Fruit fly (Drosophila melanogaster): ENCODE data around the gene CG18547.

Gene CG18547

dm6 chr3R:11962739-11963214 is 17.4 kb downstream of the CG18547 start, which contains the start of the genes CG3281 and aurA:
Gene CG3281, minus strand, starts transcription at chr3R:11962805.
Gene aurA, plus strand, starts transcription at chr3R:11963124.
- TF ChIP-seq onecut (GFP tag; IDR thresholded peaks at IDR 0.05) (no peak), CG12104 (GFP tag; optimal IDR thresholded peaks at IDR 0.05) (peak; percentile 46), Adf1 (GFP tag; IDR thresholded peaks at IDR 0.05) (no peak), D19B (GFP tag; optimal IDR thresholded peaks at IDR 0.05) (peak; percentile 26), Dfd (GFP tag; optimal IDR thresholded peaks at IDR 0.05) (no peak), CG7786 (GFP tag; optimal IDR thresholded peaks at IDR 0.05) (peak; percentile 82), Dip2 (GFP tag; IDR thresholded peaks at IDR 0.05) (no peak), CG42726 (GFP tag; IDR thresholded peaks at IDR 0.05; ENCODE audit: partially characterized antibody) (peak; percentile 84), klu (GFP tag; IDR thresholded peaks at IDR 0.05) (peak; percentile 73), pho (GFP tag; optimal IDR thresholded peaks at IDR 0.05) (peak; percentile 89), Nf-YA (GFP tag; IDR thresholded peaks at IDR 0.05) (no peak), B-H2 (GFP tag; optimal IDR thresholded peaks at IDR 0.05) (peak; percentile 58), CG18262 (tag; optimal IDR thresholded peaks at IDR 0.05) (peak; percentile 73), luna (GFP tag; optimal IDR thresholded peaks at IDR 0.05) (peak; percentile 55), jing (GFP tag; optimal IDR thresholded peaks at IDR 0.05) (no peak), CG43689 (GFP tag; IDR thresholded peaks at IDR 0.05) (no peak), Hand (GFP tag; optimal IDR thresholded peaks at IDR 0.05) (no peak), D19A (tag; optimal IDR thresholded peaks at IDR 0.05) (peak; percentile 24), lov (optimal IDR thresholded peaks at IDR 0.05) (no peak), lov (GFP tag; IDR thresholded peaks at IDR 0.05) (no peak), CG4282 (GFP tag; optimal IDR thresholded peaks at IDR 0.05) (peak; percentile 36), sima (GFP tag; optimal IDR thresholded peaks at IDR 0.05) (no peak), CG7987 (GFP tag; optimal IDR thresholded peaks at IDR 0.05) (no peak), CG14050 (GFP tag; IDR thresholded peaks at IDR 0.05) (peak; percentile 34; the same call in 1 of the 3 replicates), gcm (GFP tag; optimal IDR thresholded peaks at IDR 0.05) (peak; percentile 49), CG2889 (GFP tag; IDR thresholded peaks at IDR 0.05) (no peak), HmgD (GFP tag; optimal IDR thresholded peaks at IDR 0.05) (peak; percentile 64), CG17385 (GFP tag; optimal IDR thresholded peaks at IDR 0.05) (peak; percentile 44), CHES-1-like (GFP tag; optimal IDR thresholded peaks at IDR 0.05) (peak; percentile 78), E2f2 (GFP tag; IDR thresholded peaks at IDR 0.05) (peak; percentile 89), CG1792 (GFP tag; optimal IDR thresholded peaks at IDR 0.05) (peak; percentile 66), ase (GFP tag; IDR thresholded peaks at IDR 0.05) (peak; percentile 32; the same call in 1 of the 3 replicates), CG14667 (GFP tag; IDR thresholded peaks at IDR 0.05) (no peak), row (GFP tag; IDR thresholded peaks at IDR 0.05) (peak; percentile 95), Rx (GFP tag; IDR thresholded peaks at IDR 0.05) (peak; percentile 31; the same call in 1 of the 2 replicates), bowl (GFP tag; IDR thresholded peaks at IDR 0.05) (no peak), hkb (optimal IDR thresholded peaks at IDR 0.05) (no peak), hkb (GFP tag; IDR thresholded peaks at IDR 0.05) (0 out of 2 replicates have a peak, but pooled peaks have one; percentile 40), CG1602 (GFP tag; optimal IDR thresholded peaks at IDR 0.05) (peak; percentile 78), Hr39 (optimal IDR thresholded peaks at IDR 0.05) (no peak), pfk (GFP tag; optimal IDR thresholded peaks at IDR 0.05) (no peak), cg (GFP tag; optimal IDR thresholded peaks at IDR 0.05) (no peak), az2 (GFP tag; optimal IDR thresholded peaks at IDR 0.05) (peak; percentile 50), CG10431 (GFP tag; optimal IDR thresholded peaks at IDR 0.05) (no peak), CG9609 (GFP tag; optimal IDR thresholded peaks at IDR 0.05) (peak; percentile 78), pros (GFP tag; optimal IDR thresholded peaks at IDR 0.05) (no peak), otp (GFP tag; IDR thresholded peaks at IDR 0.05) (no peak), btn (GFP tag; optimal IDR thresholded peaks at IDR 0.05) (no peak), CG10321 (GFP tag; IDR thresholded peaks at IDR 0.05) (no peak), NfI (GFP tag; optimal IDR thresholded peaks at IDR 0.05) (peak; percentile 63), CG8281 (tag; optimal IDR thresholded peaks at IDR 0.05) (no peak), caup (GFP tag; optimal IDR thresholded peaks at IDR 0.05; ENCODE audit: severe bottlenecking) (no peak), p53 (GFP tag; optimal IDR thresholded peaks at IDR 0.05) (no peak)
